Fruit fly (Drosophila melanogaster) Kc167 (cell line): ENCODE data around the gene Acph-1.

Source experiments
- Myc ChIP-seq: fragments of >200 bp; optimal IDR thresholded peaks from 2 replicates; lab custom pipeline; 2017; ENCODE audit warnings: missing external identifiers
- Sin3A ChIP-seq: fragments of >200 bp; optimal IDR thresholded peaks from 2 replicates; lab custom pipeline; 2018; ENCODE audit warnings: missing external identifiers
- h ChIP-seq: fragments of >200 bp; optimal IDR thresholded peaks from 3 replicates; lab custom pipeline; 2018; ENCODE audit warnings: missing external identifiers
- insv ChIP-seq: fragments of >200 bp; optimal IDR thresholded peaks from 3 replicates; lab custom pipeline; 2018; ENCODE audit warnings: missing external identifiers
- psq ChIP-seq: fragments of >200 bp; optimal IDR thresholded peaks from 2 replicates; lab custom pipeline; 2017; ENCODE audit warnings: missing external identifiers
- ttk ChIP-seq: sonication (Bioruptor generic); optimal IDR thresholded peaks from 2 replicates; lab custom pipeline; 2017; ENCODE audit warnings: missing external identifiers

Acph-1 gene

DNA sequence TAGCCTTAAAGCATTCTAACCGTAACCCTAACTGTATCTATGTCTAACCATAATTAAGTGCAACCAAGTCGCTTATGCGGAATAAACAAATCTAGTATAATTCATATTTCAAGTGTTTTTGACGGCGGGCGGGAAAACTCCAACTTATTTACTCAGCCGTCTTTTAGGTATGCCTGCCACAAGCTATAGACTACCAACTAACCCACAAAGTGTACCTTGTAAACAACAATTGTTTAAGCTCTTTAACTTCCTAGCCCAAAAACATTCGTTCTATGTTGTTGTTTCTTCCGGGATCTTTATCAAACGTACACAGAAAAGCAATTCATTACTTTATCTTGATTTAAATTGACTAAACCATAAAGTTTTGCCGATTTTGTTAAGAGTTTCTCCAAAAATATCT is 2.5 kb downstream of the Acph-1 start:
- TF ChIP-seq Myc = no peak
- no peak for TF ChIP-seq Sin3A
- TF ChIP-seq h (lab: Kevin White, UChicago) = no peak
- no peak for TF ChIP-seq ttk (lab: Kevin White, UChicago)
- TF ChIP-seq insv = no peak
- no peak for TF ChIP-seq psq

- no peak for TF ChIP-seq insv
- no peak for TF ChIP-seq h (lab: Kevin White, UChicago)
- TF ChIP-seq Myc = no peak
- no peak for TF ChIP-seq Sin3A
- no peak for TF ChIP-seq ttk (lab: Kevin White, UChicago)
- no peak for TF ChIP-seq psq
These were observed 8.0 kb downstream of the Acph-1 start for dm6 chr3R:29985219-29985618.

DNA sequence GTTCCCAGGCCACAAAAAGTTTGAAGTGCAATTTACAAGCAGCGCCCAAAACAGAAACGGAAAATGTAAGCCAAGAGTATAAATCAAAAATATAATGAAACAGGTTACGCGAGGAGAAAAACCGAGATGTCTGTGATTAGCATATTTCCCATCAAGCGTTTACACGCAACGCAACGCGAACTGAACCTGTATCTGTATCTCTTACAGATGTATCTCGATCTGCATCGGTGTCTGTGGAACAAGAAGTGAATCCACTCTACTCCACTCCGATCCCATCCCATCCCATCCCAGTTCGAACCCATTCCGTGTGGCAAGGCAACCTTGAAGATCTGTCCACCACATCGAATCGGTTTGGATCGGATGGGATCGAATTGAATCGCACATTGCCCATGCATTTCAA is 9.3 kb downstream of the Acph-1 start:
- TF ChIP-seq h (lab: Kevin White, UChicago) (no peak), ttk (lab: Kevin White, UChicago) (no peak)

DNA sequence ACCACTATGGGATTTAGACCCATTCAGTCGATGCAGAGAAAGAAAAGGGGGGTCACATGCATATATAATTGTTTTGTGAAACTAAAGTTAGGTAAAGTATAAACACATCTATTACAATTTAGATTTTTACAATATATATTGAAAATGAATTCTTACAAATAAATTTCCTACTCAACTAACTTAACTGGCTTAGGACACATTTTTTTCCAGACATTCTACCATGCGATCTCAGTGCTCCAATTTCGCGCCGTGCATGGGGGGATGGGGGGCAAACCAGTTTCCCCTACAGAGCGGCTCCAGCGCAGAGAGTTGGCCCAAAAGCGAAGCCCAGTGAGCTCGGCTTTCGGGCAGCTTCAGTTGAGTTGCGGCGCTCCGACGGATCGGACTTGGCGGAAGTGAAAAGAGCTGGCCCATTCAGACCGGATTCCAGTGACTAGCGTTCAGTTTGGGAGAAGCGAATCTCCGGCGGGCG is 10.1 kb downstream of the Acph-1 start, which contains the start of gene CG7896:
CG7896 (plus strand) TSS at position 354 of the 472 bp plus-strand sequence.
- TF ChIP-seq insv (no peak), Sin3A (no peak), Myc (no peak), ttk (lab: Kevin White, UChicago) (no peak), psq (no peak), h (lab: Kevin White, UChicago) (no peak)

DNA sequence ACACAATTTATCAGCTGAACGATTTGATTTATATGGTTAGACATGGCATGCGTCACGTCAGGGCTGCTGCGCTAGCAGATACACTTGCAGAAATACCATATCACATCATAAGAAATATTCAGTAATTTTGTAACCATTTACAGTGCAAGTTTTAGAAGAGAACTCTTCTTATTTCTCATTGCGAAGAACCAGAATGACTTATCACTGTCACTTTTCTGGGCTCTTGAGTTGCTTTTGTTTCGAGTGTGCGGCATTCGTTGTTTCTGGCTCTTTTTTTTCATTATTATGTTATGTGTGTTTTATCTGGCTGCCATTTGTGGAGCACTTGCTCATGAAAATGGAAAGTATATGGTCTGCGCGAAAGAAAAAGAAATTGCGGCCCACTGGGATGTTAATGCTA is 11.2 kb downstream of the Acph-1 start:
- TF ChIP-seq ttk (lab: Kevin White, UChicago) (no peak), Sin3A (no peak), psq (no peak), insv (no peak), Myc (no peak), h (lab: Kevin White, UChicago) (no peak)

DNA sequence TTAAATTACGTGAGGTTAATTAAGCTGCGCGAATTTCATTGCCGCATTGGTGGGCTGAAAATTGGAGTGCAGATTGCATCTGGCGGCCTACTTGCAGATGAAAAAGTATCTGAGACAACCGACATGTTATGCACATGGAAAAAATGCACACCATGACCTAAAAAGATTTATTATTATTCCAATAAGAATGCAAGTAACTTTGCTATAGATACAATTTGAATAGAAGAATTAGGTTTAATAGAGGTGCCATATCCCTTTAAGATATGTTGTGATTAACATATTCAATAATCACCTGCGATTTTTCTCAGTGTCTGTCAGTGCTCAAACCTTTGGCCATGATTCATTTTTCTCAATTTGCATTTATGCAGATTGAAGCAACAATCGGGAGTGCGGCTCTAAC is 11.7 kb downstream of the Acph-1 start:
- no peak for TF ChIP-seq ttk (lab: Kevin White, UChicago)
- TF ChIP-seq psq = no peak
- no peak for TF ChIP-seq Myc
- TF ChIP-seq Sin3A = no peak
- no peak for TF ChIP-seq insv
- TF ChIP-seq h (lab: Kevin White, UChicago) = no peak

DNA sequence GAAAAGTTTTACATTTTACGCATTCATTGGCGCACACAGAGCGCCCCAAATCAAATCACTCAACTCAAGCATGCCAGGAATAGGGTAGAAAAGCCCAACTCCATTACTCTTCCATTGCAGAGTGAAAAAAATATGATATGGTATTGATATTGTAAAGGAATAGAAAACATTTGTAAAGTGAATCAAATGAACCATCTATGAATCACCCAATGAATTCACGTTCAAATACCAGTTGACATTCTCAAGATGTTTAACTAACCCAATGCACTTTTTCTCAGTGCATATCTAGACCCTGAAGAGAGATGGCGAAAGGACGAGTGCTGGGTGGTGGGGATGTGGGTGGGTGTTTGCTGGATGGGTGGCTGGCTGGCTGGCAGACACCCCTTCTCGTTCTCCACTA is 14.6 kb downstream of the Acph-1 start:
- TF ChIP-seq h (lab: Kevin White, UChicago) (no peak), psq (no peak)

dm6 chr3R:29969347-29969746 is 23.9 kb downstream of the Acph-1 start, which contains the start of gene TkR99D:
Gene TkR99D, minus strand, starts transcription at chr3R:29969447.
- no peak for TF ChIP-seq ttk (lab: Kevin White, UChicago)
- TF ChIP-seq h (lab: Kevin White, UChicago) = no peak
- TF ChIP-seq insv = no peak
- TF ChIP-seq psq = no peak
- TF ChIP-seq Myc = no peak
- TF ChIP-seq Sin3A = no peak

DNA sequence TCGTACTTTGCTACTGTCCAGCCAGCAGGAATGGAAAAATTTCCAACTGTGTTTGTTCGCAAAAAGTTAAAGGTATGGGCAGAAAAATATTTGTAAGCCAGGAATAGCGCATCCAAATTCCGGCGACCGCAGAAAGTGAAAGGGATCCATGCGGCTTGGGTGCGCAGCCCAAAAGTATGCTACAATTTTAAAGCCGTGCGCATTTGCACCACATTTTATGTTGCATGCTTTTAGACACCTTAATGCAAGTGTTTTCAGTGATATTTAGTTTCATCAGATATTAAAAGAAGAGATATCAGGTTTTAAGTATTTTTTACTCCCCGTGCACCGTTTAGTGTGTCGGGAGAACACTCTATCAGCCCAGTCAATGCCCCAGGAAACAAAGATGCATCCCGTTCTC is 30.1 kb downstream of the Acph-1 start:
- TF ChIP-seq ttk (lab: Kevin White, UChicago) (no peak), Myc (no peak), insv (no peak), h (lab: Kevin White, UChicago) (no peak), psq (no peak), Sin3A (no peak)

DNA sequence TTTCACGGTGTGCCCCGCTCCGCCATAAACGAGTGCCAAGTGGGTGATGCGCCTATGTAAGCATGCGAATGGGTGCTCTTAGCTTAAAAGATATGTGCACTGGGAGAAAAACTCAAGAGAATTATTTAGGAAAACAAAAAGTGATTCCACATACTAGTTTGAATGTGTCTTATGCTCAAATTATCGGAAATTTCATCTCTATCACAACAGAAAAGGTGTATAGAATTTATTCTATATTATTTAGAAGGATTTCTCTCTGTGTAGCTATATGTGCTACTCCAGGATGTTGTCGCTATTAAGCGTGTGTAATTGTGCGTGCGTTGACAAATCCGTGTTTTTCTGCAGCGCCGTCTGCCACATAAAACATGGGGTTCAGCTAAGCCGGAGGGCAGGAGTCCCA is 33.9 kb downstream of the Acph-1 start:
- TF ChIP-seq Myc (no peak), insv (no peak), Sin3A (no peak), h (lab: Kevin White, UChicago) (no peak), ttk (lab: Kevin White, UChicago) (no peak), psq (no peak)
